Worm (Caenorhabditis elegans) whole organism, L2 larva: ENCODE measurements around the gene T24E12.10.

Experiments
- C34F6.9 ChIP-seq: fragments of 150-350 bp; optimal IDR thresholded peaks from 2 replicates; lab custom pipeline; 2014; ENCODE audit warnings: missing biosample characterization, missing genetic modification characterization
- R02D3.7 ChIP-seq: fragments of 150-350 bp; optimal IDR thresholded peaks from 2 replicates; lab custom pipeline; 2014; ENCODE audit warnings: missing biosample characterization, missing genetic modification characterization
- Y55F3AM.14 ChIP-seq: fragments of 200-800 bp; sonication (Bioruptor generic); optimal IDR thresholded peaks from 2 replicates; lab custom pipeline; 2018; ENCODE audit warnings: mild to moderate bottlenecking, missing genetic modification characterization, missing compliant biosample characterization
- alr-1 ChIP-seq: fragments of 150-350 bp; optimal IDR thresholded peaks from 2 replicates; lab custom pipeline; 2014; ENCODE audit warnings: missing biosample characterization, missing genetic modification characterization
- aly-2 ChIP-seq: fragments of 150-350 bp; optimal IDR thresholded peaks from 2 replicates; lab custom pipeline; 2014; ENCODE audit warnings: missing biosample characterization, missing genetic modification characterization
- ceh-16 ChIP-seq: fragments of 150-350 bp; optimal IDR thresholded peaks from 2 replicates; lab custom pipeline; 2014; ENCODE audit warnings: missing biosample characterization, missing genetic modification characterization
- ceh-82 ChIP-seq: fragments of 150-350 bp; optimal IDR thresholded peaks from 2 replicates; lab custom pipeline; 2014; ENCODE audit warnings: missing biosample characterization, missing genetic modification characterization
- dmd-4 ChIP-seq: sonication (generic microtip); optimal IDR thresholded peaks from 2 replicates; lab custom pipeline; 2017; ENCODE audit warnings: missing biosample characterization, missing genetic modification characterization
- elt-1 ChIP-seq: fragments of 150-350 bp; optimal IDR thresholded peaks from 2 replicates; lab custom pipeline; 2014; ENCODE audit warnings: missing biosample characterization, missing genetic modification characterization
- elt-3 ChIP-seq: sonication (generic microtip); optimal IDR thresholded peaks from 2 replicates; lab custom pipeline; 2017; ENCODE audit warnings: missing biosample characterization, missing genetic modification characterization
- fos-1 ChIP-seq: fragments of 150-350 bp; optimal IDR thresholded peaks from 2 replicates; lab custom pipeline; 2014; ENCODE audit warnings: missing biosample characterization, missing genetic modification characterization
- gmeb-1 ChIP-seq: fragments of 150-350 bp; optimal IDR thresholded peaks from 2 replicates; lab custom pipeline; 2014; ENCODE audit warnings: missing biosample characterization, missing genetic modification characterization
- lin-11 ChIP-seq: fragments of 150-350 bp; sonication (generic microtip); optimal IDR thresholded peaks from 2 replicates; lab custom pipeline; 2014; ENCODE audit warnings: missing biosample characterization, missing genetic modification characterization, inconsistent platforms, mixed read lengths
- lin-13 ChIP-seq: fragments of 150-350 bp; optimal IDR thresholded peaks from 2 replicates; lab custom pipeline; 2014; ENCODE audit warnings: missing biosample characterization, missing genetic modification reagents, missing genetic modification characterization
- lin-39 ChIP-seq: fragments of 150-350 bp; optimal IDR thresholded peaks from 2 replicates; lab custom pipeline; 2014; ENCODE audit warnings: missing biosample characterization, missing genetic modification reagents, missing genetic modification characterization
- lsy-2 ChIP-seq, 2 experiments: fragments of 150-350 bp in 1 of 2; sonication (generic microtip) in 1 of 2; optimal IDR thresholded peaks; 2 replicates each; lab custom pipeline; 2014 to 2017; ENCODE audit warnings: missing biosample characterization in 2 of 2, missing genetic modification characterization in 2 of 2
- mab-5 ChIP-seq: fragments of 150-350 bp; optimal IDR thresholded peaks from 2 replicates; lab custom pipeline; 2014; ENCODE audit warnings: missing biosample characterization, missing genetic modification characterization
- mbf-1 ChIP-seq: sonication (generic microtip); optimal IDR thresholded peaks from 2 replicates; lab custom pipeline; 2017; ENCODE audit warnings: missing biosample characterization, missing genetic modification characterization
- mdl-1 ChIP-seq, 2 experiments: fragments of 150-350 bp in 1 of 2; sonication (generic microtip) in 1 of 2; optimal IDR thresholded peaks; 2 replicates each; lab custom pipeline; 2017; ENCODE audit warnings: missing biosample characterization in 2 of 2, missing genetic modification characterization in 2 of 2
- nhr-10 ChIP-seq: sonication (generic microtip); optimal IDR thresholded peaks from 2 replicates; lab custom pipeline; 2017; ENCODE audit warnings: missing biosample characterization, missing genetic modification characterization
- nhr-11 ChIP-seq: fragments of 150-350 bp; optimal IDR thresholded peaks from 2 replicates; lab custom pipeline; 2014; ENCODE audit warnings: missing biosample characterization, missing genetic modification characterization
- nhr-12 ChIP-seq: fragments of 150-350 bp; optimal IDR thresholded peaks from 2 replicates; lab custom pipeline; 2014; ENCODE audit warnings: missing biosample characterization, missing genetic modification characterization
- nhr-129 ChIP-seq: fragments of 150-350 bp; optimal IDR thresholded peaks from 2 replicates; lab custom pipeline; 2014; ENCODE audit warnings: missing biosample characterization, missing genetic modification characterization
- nhr-21 ChIP-seq: fragments of 150-350 bp; optimal IDR thresholded peaks from 2 replicates; lab custom pipeline; 2014; ENCODE audit warnings: missing biosample characterization, missing genetic modification characterization
- nhr-23 ChIP-seq: fragments of 150-350 bp; optimal IDR thresholded peaks from 2 replicates; lab custom pipeline; 2014; ENCODE audit warnings: missing biosample characterization, missing genetic modification reagents, missing genetic modification characterization
- nhr-237 ChIP-seq: fragments of 150-350 bp; optimal IDR thresholded peaks from 2 replicates; lab custom pipeline; 2014; ENCODE audit warnings: missing biosample characterization, missing genetic modification characterization
- nhr-25 ChIP-seq: fragments of 150-350 bp; sonication (generic microtip); optimal IDR thresholded peaks from 3 replicates; lab custom pipeline; 2014; ENCODE audit warnings: missing biosample characterization, missing genetic modification characterization
- nhr-6 ChIP-seq: fragments of 150-350 bp; optimal IDR thresholded peaks from 2 replicates; lab custom pipeline; 2014; ENCODE audit warnings: missing biosample characterization, missing genetic modification characterization
- nhr-77 ChIP-seq: fragments of 150-350 bp; optimal IDR thresholded peaks from 2 replicates; lab custom pipeline; 2014; ENCODE audit warnings: missing biosample characterization, missing genetic modification characterization
- peb-1 ChIP-seq: fragments of 150-350 bp; optimal IDR thresholded peaks from 2 replicates; lab custom pipeline; 2014; ENCODE audit warnings: missing biosample characterization, missing genetic modification characterization
- sem-4 ChIP-seq: fragments of 150-350 bp; optimal IDR thresholded peaks from 2 replicates; lab custom pipeline; 2014; ENCODE audit warnings: missing biosample characterization, missing genetic modification reagents, missing genetic modification characterization
- sma-3 ChIP-seq: sonication (generic microtip); optimal IDR thresholded peaks from 2 replicates; lab custom pipeline; 2016; ENCODE audit warnings: missing genetic modification reagents, missing genetic modification characterization, missing compliant biosample characterization
- sma-9 ChIP-seq, 2 experiments: fragments of 150-350 bp in 1 of 2; sonication (generic microtip) in 1 of 2; optimal IDR thresholded peaks; 2 replicates each; lab custom pipeline; 2014 to 2016; ENCODE audit warnings: missing genetic modification characterization in 2 of 2, mild to moderate bottlenecking in 1 of 2, missing biosample characterization in 1 of 2, missing compliant biosample characterization in 1 of 2, missing genetic modification reagents in 1 of 2, moderate library complexity in 1 of 2
- unc-39 ChIP-seq: fragments of 150-350 bp; optimal IDR thresholded peaks from 2 replicates; lab custom pipeline; 2014; ENCODE audit warnings: missing biosample characterization, missing genetic modification characterization
- unc-55 ChIP-seq: fragments of 150-350 bp; sonication (generic microtip); optimal IDR thresholded peaks from 3 replicates; lab custom pipeline; 2014; ENCODE audit warnings: missing biosample characterization, missing genetic modification reagents, missing genetic modification characterization
- zag-1 ChIP-seq: fragments of 150-350 bp; optimal IDR thresholded peaks from 2 replicates; lab custom pipeline; 2014; ENCODE audit warnings: missing biosample characterization, missing genetic modification characterization
- ztf-4 ChIP-seq: fragments of 150-350 bp; optimal IDR thresholded peaks from 2 replicates; lab custom pipeline; 2014; ENCODE audit warnings: missing biosample characterization, missing genetic modification characterization

The T24E12.10 gene

ce11 chrII:3750685-3751084, 22.3 kb downstream of the T24E12.10 start, which contains the start of gene fbxb-91:
fbxb-91 (minus strand) TSS chrII:3750785.
- TF ChIP-seq mdl-1 (tag; optimal IDR thresholded peaks at IDR 0.05; lab: Kevin White, UChicago), result no peak
- no peak for TF ChIP-seq ztf-4 (tag; lab: Kevin White, UChicago)
- TF ChIP-seq nhr-77, result no peak
- no peak for TF ChIP-seq nhr-11 (tag; lab: Kevin White, UChicago)
- no peak for TF ChIP-seq fos-1 (tag; lab: Kevin White, UChicago)
- TF ChIP-seq sma-9 (GFP tag; optimal IDR thresholded peaks at IDR 0.05; lab: Kevin White, UChicago), result no peak
- no peak for TF ChIP-seq sma-9 (tag; optimal IDR thresholded peaks at IDR 0.05; lab: Kevin White, UChicago)
- TF ChIP-seq nhr-10 (tag; lab: Kevin White, UChicago), result no peak
- TF ChIP-seq lin-13 (GFP tag; lab: Kevin White, UChicago), result no peak
- no peak for TF ChIP-seq mbf-1
- no peak for TF ChIP-seq R02D3.7 (tag; lab: Kevin White, UChicago)
- no peak for TF ChIP-seq lin-39 (tag; lab: Kevin White, UChicago)
- no peak for TF ChIP-seq C34F6.9 (tag; lab: Kevin White, UChicago)
- no peak for TF ChIP-seq elt-1
- TF ChIP-seq sem-4 (tag; lab: Kevin White, UChicago), result no peak
- TF ChIP-seq elt-3, result no peak
- no peak for TF ChIP-seq sma-3
- TF ChIP-seq lsy-2 (tag; optimal IDR thresholded peaks at IDR 0.05; lab: Kevin White, UChicago), result no peak
- no peak for TF ChIP-seq alr-1 (tag; lab: Kevin White, UChicago)
- no peak for TF ChIP-seq zag-1 (tag; lab: Kevin White, UChicago)

ce11 chrII:3748719-3749118, 24.3 kb downstream of the T24E12.10 start, which contains the start of gene fbxb-90:
fbxb-90 (minus strand) TSS chrII:3748819.
- TF ChIP-seq dmd-4 (tag; lab: Kevin White, UChicago) (no peak), nhr-23 (tag; lab: Kevin White, UChicago) (no peak), gmeb-1 (no peak), nhr-11 (tag; lab: Kevin White, UChicago) (no peak), sma-9 (GFP tag; optimal IDR thresholded peaks at IDR 0.05; lab: Kevin White, UChicago) (no peak), sma-9 (tag; optimal IDR thresholded peaks at IDR 0.05; lab: Kevin White, UChicago) (no peak), nhr-12 (tag; lab: Kevin White, UChicago) (no peak), mab-5 (tag; lab: Kevin White, UChicago) (no peak), lin-13 (GFP tag; lab: Kevin White, UChicago) (no peak), ceh-82 (no peak), nhr-25 (tag; lab: Kevin White, UChicago) (no peak), nhr-129 (tag; lab: Kevin White, UChicago) (no peak), sma-3 (no peak), aly-2 (tag; lab: Kevin White, UChicago) (no peak), nhr-21 (tag; lab: Kevin White, UChicago) (no peak), C34F6.9 (tag; lab: Kevin White, UChicago) (no peak), lin-11 (tag; lab: Kevin White, UChicago) (no peak), fos-1 (tag; lab: Kevin White, UChicago) (no peak), nhr-6 (tag; lab: Kevin White, UChicago) (no peak), mdl-1 (tag; optimal IDR thresholded peaks at IDR 0.05; lab: Kevin White, UChicago) (no peak), ceh-16 (tag; lab: Kevin White, UChicago) (no peak)
- TF ChIP-seq, all 48 proteins: peak for 0

ce11 chrII:3747405-3747804, 25.6 kb downstream of the T24E12.10 start, which contains the start of gene fbxb-92:
fbxb-92 (minus strand) TSS chrII:3747505.
- TF ChIP-seq lin-11 (tag; lab: Kevin White, UChicago) (no peak), R02D3.7 (tag; lab: Kevin White, UChicago) (no peak), sma-9 (GFP tag; optimal IDR thresholded peaks at IDR 0.05; lab: Kevin White, UChicago) (no peak), sma-9 (tag; optimal IDR thresholded peaks at IDR 0.05; lab: Kevin White, UChicago) (no peak), peb-1 (tag; lab: Kevin White, UChicago) (no peak), gmeb-1 (no peak), lin-39 (tag; lab: Kevin White, UChicago) (no peak), lsy-2 (tag; optimal IDR thresholded peaks at IDR 0.05; lab: Kevin White, UChicago) (no peak), Y55F3AM.14 (no peak), unc-39 (tag; lab: Kevin White, UChicago) (no peak)
- TF ChIP-seq, all 48 proteins: peak for 0

ce11 chrII:3743684-3744200, 29.3 kb downstream of the T24E12.10 start, which contains the start of gene nta-1:
nta-1 (minus strand) TSS chrII:3743814.
- TF ChIP-seq unc-55 (GFP tag; lab: Kevin White, UChicago), result no peak
- TF ChIP-seq nhr-237, result no peak
- no peak for TF ChIP-seq zag-1 (tag; lab: Kevin White, UChicago)
- TF ChIP-seq nhr-11 (tag; lab: Kevin White, UChicago), result no peak
- TF ChIP-seq mdl-1 (tag; optimal IDR thresholded peaks at IDR 0.05; lab: Kevin White, UChicago), result no peak
- no peak for TF ChIP-seq ceh-82
- TF ChIP-seq sma-9 (GFP tag; optimal IDR thresholded peaks at IDR 0.05; lab: Kevin White, UChicago), result peak; percentile 62
- no peak for TF ChIP-seq sma-9 (tag; optimal IDR thresholded peaks at IDR 0.05; lab: Kevin White, UChicago)
